Fruit fly (Drosophila melanogaster) whole organism, pupa: ENCODE results near the gene mRpL13.

ENCODE experiments used
- CG10348 ChIP-seq: fragments of 200-800 bp; sonication (Bioruptor generic); IDR thresholded peaks from 2 replicates; pipeline ENCODE4 v1.3.6; 2022; ENCODE audit warnings: missing biosample characterization, missing genetic modification characterization
- CG12605 ChIP-seq: fragments of 200-800 bp; sonication (Bioruptor generic); IDR thresholded peaks from 2 replicates; pipeline ENCODE4 v1.3.6; 2022; ENCODE audit warnings: missing biosample characterization, missing genetic modification characterization
- CG13204 ChIP-seq: fragments of 200-800 bp; sonication (Bioruptor generic); optimal IDR thresholded peaks from 2 replicates; lab custom pipeline; 2018; ENCODE audit warnings: missing biosample characterization, mild to moderate bottlenecking, missing genetic modification characterization, moderate library complexity
- CG14655 ChIP-seq: fragments of 200-800 bp; sonication (Bioruptor generic); optimal IDR thresholded peaks from 3 replicates; lab custom pipeline; 2017; ENCODE audit warnings: mild to moderate bottlenecking, missing biosample characterization, missing genetic modification reagents, missing genetic modification characterization
- CG15710 ChIP-seq: fragments of 200-800 bp; sonication (Bioruptor generic); optimal IDR thresholded peaks from 2 replicates; lab custom pipeline; 2018; ENCODE audit warnings: missing biosample characterization, mild to moderate bottlenecking, missing genetic modification characterization, moderate library complexity
- CG17806 ChIP-seq: fragments of 200-800 bp; sonication (Bioruptor generic); optimal IDR thresholded peaks from 2 replicates; lab custom pipeline; 2018; ENCODE audit warnings: missing biosample characterization, mild to moderate bottlenecking, missing genetic modification characterization, moderate library complexity
- CG32121 ChIP-seq: fragments of 200-800 bp; sonication (Bioruptor generic); IDR thresholded peaks from 2 replicates; pipeline ENCODE4 v1.3.6; 2022; ENCODE audit warnings: missing biosample characterization, missing genetic modification characterization
- CG34367 ChIP-seq: fragments of 200-800 bp; sonication (Bioruptor generic); optimal IDR thresholded peaks from 2 replicates; lab custom pipeline; 2018; ENCODE audit warnings: missing biosample characterization, mild to moderate bottlenecking, missing genetic modification characterization
- CG4496 ChIP-seq: fragments of 200-800 bp; sonication (Bioruptor generic); IDR thresholded peaks from 3 replicates; pipeline ENCODE4 v1.3.6; 2022; ENCODE audit warnings: missing biosample characterization, missing genetic modification characterization
- CG8159 ChIP-seq: fragments of 200-800 bp; sonication (Bioruptor generic); optimal IDR thresholded peaks from 3 replicates; lab custom pipeline; 2018; ENCODE audit warnings: missing biosample characterization, mild to moderate bottlenecking, missing genetic modification characterization, moderate library complexity
- CG8301 ChIP-seq: fragments of 200-800 bp; sonication (Bioruptor generic); optimal IDR thresholded peaks from 2 replicates; lab custom pipeline; 2018; ENCODE audit warnings: missing biosample characterization, mild to moderate bottlenecking, missing genetic modification characterization
- CG9948 ChIP-seq: fragments of 200-800 bp; sonication (Bioruptor generic); optimal IDR thresholded peaks from 2 replicates; lab custom pipeline; 2018; ENCODE audit warnings: missing biosample characterization, mild to moderate bottlenecking, missing genetic modification characterization, moderate library complexity
- D1 ChIP-seq: fragments of 200-800 bp; sonication (Bioruptor generic); optimal IDR thresholded peaks from 2 replicates; lab custom pipeline; 2018; ENCODE audit warnings: missing biosample characterization, mild to moderate bottlenecking, missing genetic modification characterization, moderate library complexity
- EcR ChIP-seq: fragments of 200-800 bp; sonication (Bioruptor generic); optimal IDR thresholded peaks from 3 replicates; lab custom pipeline; 2019; ENCODE audit warnings: missing biosample characterization, missing genetic modification characterization, mild to moderate bottlenecking, moderate library complexity, missing genetic modification reagents
- Ets98B ChIP-seq: fragments of 200-800 bp; sonication (Bioruptor generic); IDR thresholded peaks from 2 replicates; pipeline ENCODE4 v1.3.6; 2022; ENCODE audit warnings: missing biosample characterization, missing genetic modification characterization
- Pif1A ChIP-seq: fragments of 200-800 bp; sonication (Bioruptor generic); optimal IDR thresholded peaks from 3 replicates; lab custom pipeline; 2016; ENCODE audit warnings: missing biosample characterization, missing genetic modification characterization
- Pif1B ChIP-seq: fragments of 200-800 bp; sonication (Bioruptor generic); optimal IDR thresholded peaks from 3 replicates; lab custom pipeline; 2016; ENCODE audit warnings: missing biosample characterization, missing genetic modification characterization
- Snoo ChIP-seq: fragments of 200-800 bp; sonication (Bioruptor generic); optimal IDR thresholded peaks from 3 replicates; lab custom pipeline; 2017; ENCODE audit warnings: missing biosample characterization, mild to moderate bottlenecking, missing genetic modification characterization, inconsistent platforms
- fd96Ca ChIP-seq: fragments of 200-800 bp; sonication (Bioruptor generic); IDR thresholded peaks from 3 replicates; pipeline ENCODE4 v1.3.6; 2022; ENCODE audit warnings: missing biosample characterization, missing genetic modification characterization
- gl ChIP-seq: fragments of 200-800 bp; sonication (Bioruptor generic); optimal IDR thresholded peaks from 2 replicates; lab custom pipeline; 2018; ENCODE audit warnings: missing biosample characterization, mild to moderate bottlenecking, missing genetic modification characterization
- rn ChIP-seq: fragments of 200-800 bp; sonication (Bioruptor generic); IDR thresholded peaks from 2 replicates; pipeline ENCODE4 v1.3.6; 2022; ENCODE audit warnings: missing biosample characterization, missing genetic modification characterization

The mRpL13 gene

dm6 chr2L:18889311-18889710, 30.3 kb upstream of the mRpL13 start:
- TF ChIP-seq CG8301 (tag; lab: Kevin White, UChicago) (no peak), CG13204 (GFP tag; lab: Kevin White, UChicago) (no peak), CG9948 (tag; lab: Kevin White, UChicago) (peak; percentile 15), CG10348 (GFP tag; lab: Robert Waterston, UW) (no peak), EcR (GFP tag; lab: Kevin White, UChicago) (no peak), Snoo (tag; lab: Kevin White, UChicago) (no peak), CG15710 (tag; lab: Kevin White, UChicago) (peak; percentile 28), CG17806 (tag; lab: Kevin White, UChicago) (peak; percentile 1), CG14655 (GFP tag; lab: Kevin White, UChicago) (no peak), Ets98B (GFP tag; lab: Robert Waterston, UW) (no peak), CG8159 (peak; percentile 29)

- TF ChIP-seq Pif1A (GFP tag; lab: Kevin White, UChicago) (no peak), CG9948 (tag; lab: Kevin White, UChicago) (no peak), Snoo (tag; lab: Kevin White, UChicago) (no peak), CG34367 (tag; lab: Kevin White, UChicago) (no peak), EcR (GFP tag; lab: Kevin White, UChicago) (no peak), fd96Ca (GFP tag; lab: Robert Waterston, UW) (no peak), CG4496 (GFP tag; lab: Robert Waterston, UW) (no peak), Ets98B (GFP tag; lab: Robert Waterston, UW) (no peak), CG8301 (tag; lab: Kevin White, UChicago) (no peak), CG14655 (GFP tag; lab: Kevin White, UChicago) (no peak), rn (GFP tag; lab: Robert Waterston, UW) (no peak), CG8159 (no peak), gl (no peak), CG32121 (GFP tag; lab: Robert Waterston, UW) (no peak), D1 (tag; lab: Kevin White, UChicago) (no peak), CG13204 (GFP tag; lab: Kevin White, UChicago) (no peak)
Measured at dm6 chr2L:18886904-18887303, 27.9 kb upstream of the mRpL13 start.

DNA sequence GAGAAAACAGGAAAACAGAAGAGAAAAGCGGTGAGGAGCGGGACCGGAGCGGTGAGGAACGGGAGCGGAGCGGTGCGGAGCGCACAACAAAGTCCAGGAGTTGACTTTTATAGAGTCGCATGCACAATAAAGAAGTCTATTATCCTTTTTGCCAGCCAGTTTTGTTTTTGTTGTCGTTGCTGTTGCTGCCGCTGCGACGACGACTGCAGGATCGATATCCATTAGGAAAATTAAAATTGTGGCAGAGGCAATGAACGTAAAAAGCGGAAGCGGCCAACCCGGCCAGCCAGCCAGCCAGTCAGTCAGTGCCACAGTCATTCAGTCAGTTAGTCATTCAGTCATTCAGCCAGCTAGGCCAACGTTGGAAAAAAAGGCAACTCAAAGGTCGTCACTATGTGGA, 25.7 kb upstream of the mRpL13 start:
- no peak for TF ChIP-seq CG4496 (GFP tag; lab: Robert Waterston, UW)
- TF ChIP-seq CG12605 (GFP tag; lab: Robert Waterston, UW), result no peak
- no peak for TF ChIP-seq D1 (tag; lab: Kevin White, UChicago)
- TF ChIP-seq Ets98B (GFP tag; lab: Robert Waterston, UW), result no peak
- TF ChIP-seq CG13204 (GFP tag; lab: Kevin White, UChicago), result no peak
- no peak for TF ChIP-seq CG34367 (tag; lab: Kevin White, UChicago)
- TF ChIP-seq CG8159, result no peak
- TF ChIP-seq rn (GFP tag; lab: Robert Waterston, UW), result no peak
- no peak for TF ChIP-seq CG10348 (GFP tag; lab: Robert Waterston, UW)
- no peak for TF ChIP-seq Pif1A (GFP tag; lab: Kevin White, UChicago)
- TF ChIP-seq CG9948 (tag; lab: Kevin White, UChicago), result no peak

DNA sequence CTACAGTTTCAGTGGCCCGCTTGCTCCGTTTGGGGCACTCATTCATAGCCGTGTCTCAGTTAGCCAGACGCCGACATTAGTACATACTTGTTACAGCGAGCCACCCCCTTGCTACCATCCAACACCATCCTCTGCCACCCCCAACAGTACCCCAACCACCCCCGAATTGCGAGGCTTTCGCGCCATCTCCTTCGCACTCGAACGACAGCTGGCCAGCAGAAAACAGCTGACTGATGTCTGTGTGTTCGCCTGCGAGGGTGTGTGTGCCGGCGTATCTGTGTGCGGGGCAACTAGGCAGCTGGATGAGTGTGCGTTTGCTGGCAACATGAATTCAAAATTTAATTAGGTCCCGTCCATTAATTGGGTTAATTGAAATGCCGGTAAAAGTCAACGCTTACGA, 23.7 kb upstream of the mRpL13 start:
- no peak for TF ChIP-seq Pif1B (GFP tag; lab: Kevin White, UChicago)
- no peak for TF ChIP-seq fd96Ca (GFP tag; lab: Robert Waterston, UW)
- no peak for TF ChIP-seq rn (GFP tag; lab: Robert Waterston, UW)
- TF ChIP-seq CG34367 (tag; lab: Kevin White, UChicago), result no peak
- no peak for TF ChIP-seq CG4496 (GFP tag; lab: Robert Waterston, UW)
- TF ChIP-seq CG12605 (GFP tag; lab: Robert Waterston, UW), result no peak
- TF ChIP-seq D1 (tag; lab: Kevin White, UChicago), result no peak
- no peak for TF ChIP-seq Ets98B (GFP tag; lab: Robert Waterston, UW)
- TF ChIP-seq gl, result no peak
- TF ChIP-seq CG17806 (tag; lab: Kevin White, UChicago), result no peak
- TF ChIP-seq CG14655 (GFP tag; lab: Kevin White, UChicago), result no peak
- TF ChIP-seq CG8159, result no peak
- TF ChIP-seq CG9948 (tag; lab: Kevin White, UChicago), result no peak
- no peak for TF ChIP-seq CG13204 (GFP tag; lab: Kevin White, UChicago)
- no peak for TF ChIP-seq Pif1A (GFP tag; lab: Kevin White, UChicago)

- TF ChIP-seq Snoo (tag; lab: Kevin White, UChicago) (no peak), CG12605 (GFP tag; lab: Robert Waterston, UW) (no peak), fd96Ca (GFP tag; lab: Robert Waterston, UW) (peak; percentile 28; the same call in 1 of the 3 replicates), D1 (tag; lab: Kevin White, UChicago) (peak; percentile 7), CG13204 (GFP tag; lab: Kevin White, UChicago) (peak; percentile 51), CG32121 (GFP tag; lab: Robert Waterston, UW) (peak; percentile 33; the same call in 1 of the 2 replicates), CG4496 (GFP tag; lab: Robert Waterston, UW) (peak; percentile 67; the same call in 2 of the 3 replicates), EcR (GFP tag; lab: Kevin White, UChicago) (peak; percentile 70), CG15710 (tag; lab: Kevin White, UChicago) (no peak), Pif1A (GFP tag; lab: Kevin White, UChicago) (peak; percentile 16)
Measured at dm6 chr2L:18881014-18881660, 22.1 kb upstream of the mRpL13 start, which contains the start of gene tup. tup (minus strand) TSS chr2L:18881261.
